Worm (Caenorhabditis elegans) whole organism, L4 larva: ENCODE results near the gene phf-31.

Experiments
- R02D3.7 ChIP-seq: fragments of 150-350 bp; sonication (generic microtip); optimal IDR thresholded peaks from 3 replicates; lab custom pipeline; 2014; ENCODE audit warnings: missing biosample characterization, missing genetic modification characterization
- ama-1 ChIP-seq: fragments of 150-350 bp; optimal IDR thresholded peaks from 2 replicates; lab custom pipeline; 2014; ENCODE audit warnings: inconsistent platforms, mixed read lengths
- ceh-20 ChIP-seq: fragments of 200-800 bp; sonication (Bioruptor generic); IDR thresholded peaks from 2 replicates; pipeline ENCODE4 v1.3.6; 2022; ENCODE audit warnings: missing genetic modification reagents, missing genetic modification characterization, missing compliant biosample characterization
- ceh-82 ChIP-seq: sonication (generic microtip); optimal IDR thresholded peaks from 2 replicates; lab custom pipeline; 2017; ENCODE audit warnings: missing biosample characterization, missing genetic modification characterization
- jun-1 ChIP-seq: fragments of 150-350 bp; optimal IDR thresholded peaks from 2 replicates; lab custom pipeline; 2014; ENCODE audit warnings: missing biosample characterization, missing genetic modification reagents, missing genetic modification characterization
- lin-39 ChIP-seq: fragments of 150-350 bp; optimal IDR thresholded peaks from 2 replicates; lab custom pipeline; 2014; ENCODE audit warnings: missing biosample characterization, missing genetic modification reagents, missing genetic modification characterization
- lsy-2 ChIP-seq, 2 experiments: fragments of 150-350 bp in 1 of 2; sonication (generic microtip) in 1 of 2; optimal IDR thresholded peaks; 2 replicates each; lab custom pipeline; 2014 to 2017; ENCODE audit warnings: missing biosample characterization in 2 of 2, missing genetic modification characterization in 2 of 2
- nhr-11 ChIP-seq: fragments of 150-350 bp; optimal IDR thresholded peaks from 2 replicates; lab custom pipeline; 2014; ENCODE audit warnings: missing biosample characterization, missing genetic modification characterization
- nhr-237 ChIP-seq: sonication (generic microtip); optimal IDR thresholded peaks from 2 replicates; lab custom pipeline; 2017; ENCODE audit warnings: missing biosample characterization, missing genetic modification characterization
- nhr-6 ChIP-seq: fragments of 150-350 bp; optimal IDR thresholded peaks from 2 replicates; lab custom pipeline; 2014; ENCODE audit warnings: missing biosample characterization, missing genetic modification characterization
- nhr-76 ChIP-seq: fragments of 150-350 bp; optimal IDR thresholded peaks from 2 replicates; lab custom pipeline; 2014; ENCODE audit warnings: missing biosample characterization, missing genetic modification characterization
- skn-1 ChIP-seq: fragments of 150-350 bp; optimal IDR thresholded peaks from 2 replicates; lab custom pipeline; 2014; ENCODE audit warnings: missing biosample characterization, missing genetic modification characterization
- zag-1 ChIP-seq: fragments of 150-350 bp; optimal IDR thresholded peaks from 2 replicates; lab custom pipeline; 2014; ENCODE audit warnings: missing biosample characterization, missing genetic modification characterization

ce11 chrX:10670198-10670597 is 11.6 kb upstream of the phf-31 start:
- TF ChIP-seq zag-1 (tag; lab: Kevin White, UChicago): no peak
- no peak for TF ChIP-seq R02D3.7 (tag; lab: Kevin White, UChicago)
- no peak for TF ChIP-seq lsy-2 (tag; optimal IDR thresholded peaks at IDR 0.05; lab: Kevin White, UChicago)
- no peak for TF ChIP-seq lin-39 (tag; lab: Kevin White, UChicago)
- TF ChIP-seq ceh-20 (GFP tag; lab: Robert Waterston, UW): no peak
- no peak for TF ChIP-seq jun-1 (tag; lab: Kevin White, UChicago)
- no peak for TF ChIP-seq nhr-11 (tag; lab: Kevin White, UChicago)
- TF ChIP-seq nhr-6 (tag; lab: Kevin White, UChicago): no peak
- TF ChIP-seq ceh-82: no peak
- no peak for TF ChIP-seq skn-1 (tag; lab: Kevin White, UChicago)
- TF ChIP-seq nhr-237 (tag; lab: Kevin White, UChicago): no peak
- no peak for TF ChIP-seq ama-1 (lab: Kevin White, UChicago)
- TF ChIP-seq nhr-76 (tag; lab: Kevin White, UChicago): no peak
